Worm (Caenorhabditis elegans): ENCODE data around the gene lgc-56.

lgc-56 gene

ce11 chrII:5180272-5180671, 50.1 kb downstream of the lgc-56 start:
- TF ChIP-seq ceh-2 (tag; optimal IDR thresholded peaks at IDR 0.05), result no peak
- TF ChIP-seq odd-2 (tag; optimal IDR thresholded peaks at IDR 0.05), result no peak
- TF ChIP-seq F13H6.1 (tag; optimal IDR thresholded peaks at IDR 0.05), result no peak
- no peak for TF ChIP-seq ref-2 (tag; optimal IDR thresholded peaks at IDR 0.05)
- no peak for TF ChIP-seq nhr-11 (tag; optimal IDR thresholded peaks at IDR 0.05)
- TF ChIP-seq pqm-1 (tag; optimal IDR thresholded peaks at IDR 0.05), result no peak
- no peak for TF ChIP-seq pag-3 (tag; optimal IDR thresholded peaks at IDR 0.05; ENCODE audit: borderline replicate concordance)
- no peak for TF ChIP-seq mec-3 (tag; optimal IDR thresholded peaks at IDR 0.05; ENCODE audit: borderline replicate concordance)
- no peak for TF ChIP-seq ceh-9 (tag; optimal IDR thresholded peaks at IDR 0.05)

DNA sequence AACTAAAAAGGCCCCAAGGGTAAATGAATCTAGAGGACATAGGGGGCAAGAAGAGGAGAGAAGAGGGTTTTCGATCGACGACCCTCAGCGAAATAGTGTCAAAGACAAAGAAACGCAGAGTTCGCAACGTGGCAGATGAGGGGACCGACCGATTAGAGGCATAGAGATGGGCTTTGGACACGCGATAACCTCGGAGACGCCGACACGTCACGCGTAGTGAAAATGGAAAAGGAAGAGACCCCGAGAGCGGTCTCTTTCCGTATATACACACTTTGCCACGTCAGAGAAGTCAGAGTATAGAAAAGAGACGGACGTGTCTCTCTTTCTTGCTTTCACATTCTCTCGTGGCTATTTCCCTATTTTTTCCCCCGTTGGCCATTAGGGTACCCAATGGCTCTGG, 51.3 kb downstream of the lgc-56 start:
- TF ChIP-seq syd-9 (tag; optimal IDR thresholded peaks at IDR 0.05) (peak; percentile 45), unc-55 (GFP tag; optimal IDR thresholded peaks at IDR 0.05) (peak; percentile 87), unc-42 (tag; optimal IDR thresholded peaks at IDR 0.05) (peak; percentile 51), sdc-2 (tag; optimal IDR thresholded peaks at IDR 0.05) (peak; percentile 45), unc-3 (GFP tag; conservative IDR thresholded peaks at IDR 0.05) (no peak), unc-3 (tag; optimal IDR thresholded peaks at IDR 0.05) (peak; percentile 30), nhr-232 (tag; optimal IDR thresholded peaks at IDR 0.05) (no peak), ref-2 (tag; optimal IDR thresholded peaks at IDR 0.05) (peak; percentile 61), ceh-2 (tag; optimal IDR thresholded peaks at IDR 0.05) (peak; percentile 29), Y22D7AL.16 (tag; optimal IDR thresholded peaks at IDR 0.05) (no peak), tbx-2 (tag; optimal IDR thresholded peaks at IDR 0.05) (peak; percentile 55), ceh-34 (tag; optimal IDR thresholded peaks at IDR 0.05) (peak; percentile 64), pag-3 (tag; optimal IDR thresholded peaks at IDR 0.05; ENCODE audit: borderline replicate concordance) (no peak), pqm-1 (tag; optimal IDR thresholded peaks at IDR 0.05) (no peak), lin-11 (tag; optimal IDR thresholded peaks at IDR 0.05) (no peak), nfya-1 (tag; optimal IDR thresholded peaks at IDR 0.05) (peak; percentile 80), pat-9 (tag; optimal IDR thresholded peaks at IDR 0.05) (no peak), sox-2 (GFP tag; IDR thresholded peaks at IDR 0.05) (no peak), hlh-6 (tag; optimal IDR thresholded peaks at IDR 0.05) (no peak), npax-4 (tag; optimal IDR thresholded peaks at IDR 0.05) (no peak), rnt-1 (tag; optimal IDR thresholded peaks at IDR 0.05) (peak; percentile 52), sox-4 (tag; optimal IDR thresholded peaks at IDR 0.05) (no peak), F13H6.1 (tag; optimal IDR thresholded peaks at IDR 0.05) (peak; percentile 36), pros-1 (tag; optimal IDR thresholded peaks at IDR 0.05) (peak; percentile 80), odd-2 (tag; optimal IDR thresholded peaks at IDR 0.05) (no peak), che-1 (tag; optimal IDR thresholded peaks at IDR 0.05) (no peak), ceh-31 (tag; optimal IDR thresholded peaks at IDR 0.05) (peak; percentile 88), eyg-1 (tag; optimal IDR thresholded peaks at IDR 0.05) (no peak), madf-2 (tag; optimal IDR thresholded peaks at IDR 0.05) (peak; percentile 15), hlh-8 (tag; optimal IDR thresholded peaks at IDR 0.05) (peak; percentile 17), K09A11.1 (tag; optimal IDR thresholded peaks at IDR 0.05; ENCODE audit: insufficient read depth) (peak; percentile 12), C08G9.2 (tag; optimal IDR thresholded peaks at IDR 0.05) (no peak), nhr-11 (tag; optimal IDR thresholded peaks at IDR 0.05) (no peak), hlh-30 (tag; optimal IDR thresholded peaks at IDR 0.05; ENCODE audit: insufficient read depth) (peak; percentile 90), T23F11.4 (GFP tag; optimal IDR thresholded peaks at IDR 0.05) (no peak), ceh-18 (tag; optimal IDR thresholded peaks at IDR 0.05) (peak; percentile 74), elt-2 (tag; optimal IDR thresholded peaks at IDR 0.05) (peak; percentile 83), lim-6 (tag; optimal IDR thresholded peaks at IDR 0.05) (no peak), ets-4 (tag; optimal IDR thresholded peaks at IDR 0.05) (no peak)

Data from whole organism, late embryonic.